Worm (Caenorhabditis elegans) whole organism, L4 larva: ENCODE measurements around the gene ptr-19.

Experiments used
- ama-1 ChIP-seq: fragments of 150-350 bp; optimal IDR thresholded peaks from 2 replicates; lab custom pipeline; 2014; ENCODE audit warnings: inconsistent platforms, mixed read lengths
- madf-9 ChIP-seq: fragments of 200-800 bp; sonication (Bioruptor generic); conservative IDR thresholded peaks from 2 replicates; pipeline ENCODE4 v1.3.6; 2022; ENCODE audit warnings: missing genetic modification reagents, missing genetic modification characterization, missing compliant biosample characterization
- nhr-76 ChIP-seq: fragments of 150-350 bp; optimal IDR thresholded peaks from 2 replicates; lab custom pipeline; 2014; ENCODE audit warnings: missing biosample characterization, missing genetic modification characterization
- saeg-2 ChIP-seq: fragments of 200-800 bp; sonication (Bioruptor generic); IDR thresholded peaks from 2 replicates; pipeline ENCODE4 v1.3.6; 2022; ENCODE audit warnings: missing genetic modification reagents, missing genetic modification characterization, missing compliant biosample characterization
- set-16 ChIP-seq: fragments of 200-800 bp; sonication (Bioruptor generic); IDR thresholded peaks from 2 replicates; pipeline ENCODE4 v1.3.6; 2022; ENCODE audit warnings: missing genetic modification reagents, missing genetic modification characterization, missing compliant biosample characterization
- snpc-4 ChIP-seq: fragments of 150-350 bp; optimal IDR thresholded peaks from 2 replicates; lab custom pipeline; 2014; ENCODE audit warnings: missing biosample characterization, missing genetic modification characterization

- no peak for TF ChIP-seq ama-1 (lab: Kevin White, UChicago)
- TF ChIP-seq nhr-76 (tag; lab: Kevin White, UChicago), result no peak
- TF ChIP-seq saeg-2, result no peak
- TF ChIP-seq madf-9 (GFP tag; lab: Robert Waterston, UW), result 0 out of 2 replicates have a peak, but pooled peaks have one; percentile 29
- TF ChIP-seq set-16, result 0 out of 2 replicates have a peak, but pooled peaks have one; percentile 20
- TF ChIP-seq snpc-4, result no peak
Observed at ce11 chrIII:10733300-10733699, 48.4 kb upstream of the ptr-19 start.
